Fruit fly (Drosophila melanogaster): ENCODE results near the gene CG31106.

CG31106 gene

DNA sequence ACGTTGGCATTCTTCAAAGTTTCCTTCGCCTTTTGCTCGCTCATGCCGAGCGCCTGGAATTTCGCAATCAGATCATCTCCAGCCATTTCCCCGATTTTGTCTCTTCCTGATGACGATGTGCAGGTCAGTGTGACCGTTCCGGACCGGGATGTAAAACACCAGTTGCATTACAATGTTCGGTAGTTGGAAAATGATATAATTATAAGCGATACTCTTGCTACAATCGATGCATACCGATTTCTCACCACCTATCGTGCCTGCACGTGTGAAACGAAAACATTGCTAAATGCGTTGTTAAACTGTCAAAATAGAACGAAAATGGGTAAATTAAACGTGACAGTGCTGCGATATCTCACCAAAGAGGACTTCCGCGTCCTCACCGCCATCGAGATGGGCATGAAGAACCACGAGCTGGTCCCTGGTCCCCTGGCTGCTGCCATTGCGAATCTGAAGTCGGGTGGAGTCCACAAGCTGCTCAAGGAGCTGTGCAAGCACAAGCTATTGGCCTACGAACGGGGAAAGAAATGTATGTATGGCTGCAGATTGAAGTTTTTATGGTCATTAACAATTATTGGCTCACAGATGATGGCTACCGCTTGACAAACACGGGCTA lies 49.6 kb downstream of the CG31106 start, which contains the start of the genes GlnRS and RIOK2 (continued):
- TF ChIP-seq jigr1 (GFP tag; IDR thresholded peaks at IDR 0.05) (no peak), CG3407 (GFP tag; optimal IDR thresholded peaks at IDR 0.05) (no peak), knrl (GFP tag; IDR thresholded peaks at IDR 0.05; ENCODE audit: partially characterized antibody) (peak; percentile 95), CG15269 (tag; optimal IDR thresholded peaks at IDR 0.05) (no peak), Atf3 (GFP tag; optimal IDR thresholded peaks at IDR 0.05) (peak; percentile 5), lola (GFP tag; optimal IDR thresholded peaks at IDR 0.05) (peak in 1 of 3 experiments; percentile 100), CG6791 (GFP tag; IDR thresholded peaks at IDR 0.05; ENCODE audit: partially characterized antibody) (peak; percentile 97), Drgx (GFP tag; IDR thresholded peaks at IDR 0.05) (no peak), Hand (GFP tag; optimal IDR thresholded peaks at IDR 0.05) (no peak), cas (GFP tag; IDR thresholded peaks at IDR 0.05) (0 out of 2 replicates have a peak, but pooled peaks have one; percentile 13), Hr39 (optimal IDR thresholded peaks at IDR 0.05) (no peak), CG6272 (GFP tag; IDR thresholded peaks at IDR 0.05) (no peak), chm (GFP tag; IDR thresholded peaks at IDR 0.05) (no peak), Tbp (GFP tag; optimal IDR thresholded peaks at IDR 0.05) (peak; percentile 12), emc (GFP tag; optimal IDR thresholded peaks at IDR 0.05) (no peak), Scr (GFP tag; IDR thresholded peaks at IDR 0.05; ENCODE audit: partially characterized antibody) (peak; percentile 94), CG42726 (GFP tag; IDR thresholded peaks at IDR 0.05; ENCODE audit: partially characterized antibody) (peak; percentile 91), CG3281 (GFP tag; optimal IDR thresholded peaks at IDR 0.05) (no peak), CG2129 (GFP tag; IDR thresholded peaks at IDR 0.05; ENCODE audit: partially characterized antibody) (peak; percentile 87), CG3838 (GFP tag; optimal IDR thresholded peaks at IDR 0.05) (no peak), Poxn (GFP tag; IDR thresholded peaks at IDR 0.05) (no peak), H15 (GFP tag; IDR thresholded peaks at IDR 0.05) (no peak), CG10147 (GFP tag; optimal IDR thresholded peaks at IDR 0.05) (no peak), trem (tag; optimal IDR thresholded peaks at IDR 0.05) (peak; percentile 81), kah (GFP tag; optimal IDR thresholded peaks at IDR 0.05) (peak; percentile 44), Trl (optimal IDR thresholded peaks at IDR 0.05) (no peak), Trl (GFP tag; optimal IDR thresholded peaks at IDR 0.05) (no peak), Camta (GFP tag; optimal IDR thresholded peaks at IDR 0.05) (no peak), CG5245 (GFP tag; optimal IDR thresholded peaks at IDR 0.05) (no peak), grn (GFP tag; optimal IDR thresholded peaks at IDR 0.05) (peak; percentile 7), Six4 (GFP tag; optimal IDR thresholded peaks at IDR 0.05) (no peak), bsh (GFP tag; optimal IDR thresholded peaks at IDR 0.05) (no peak), esg (GFP tag; conservative IDR thresholded peaks at IDR 0.05) (no peak), CG6854 (GFP tag; optimal IDR thresholded peaks at IDR 0.05) (no peak), CG4730 (GFP tag; IDR thresholded peaks at IDR 0.05) (no peak), Opbp (GFP tag; IDR thresholded peaks at IDR 0.05; ENCODE audit: partially characterized antibody) (peak; percentile 97), wek (GFP tag; optimal IDR thresholded peaks at IDR 0.05) (peak; percentile 11), CG31365 (tag; optimal IDR thresholded peaks at IDR 0.05) (no peak), CG11560 (tag; IDR thresholded peaks at IDR 0.05) (no peak), CG12299 (tag; optimal IDR thresholded peaks at IDR 0.05) (peak; percentile 14), rib (GFP tag; IDR thresholded peaks at IDR 0.05) (no peak), dysf (GFP tag; IDR thresholded peaks at IDR 0.05) (no peak), dpn (GFP tag; optimal IDR thresholded peaks at IDR 0.05) (peak in 1 of 2 experiments; percentile 18), CG13287 (GFP tag; IDR thresholded peaks at IDR 0.05; ENCODE audit: partially characterized antibody) (peak; percentile 99), Dbx (GFP tag; IDR thresholded peaks at IDR 0.05) (peak; percentile 60; the same call in 2 of the 3 replicates), CG11085 (GFP tag; IDR thresholded peaks at IDR 0.05) (no peak), stwl (tag; optimal IDR thresholded peaks at IDR 0.05) (peak; percentile 95), Max (GFP tag; optimal IDR thresholded peaks at IDR 0.05) (peak; percentile 97), Hr51 (GFP tag; optimal IDR thresholded peaks at IDR 0.05) (no peak), Pdp1 (GFP tag; optimal IDR thresholded peaks at IDR 0.05) (no peak)

Data from whole organism, embryonic.